Fruit fly (Drosophila melanogaster) whole organism, wandering third instar larva: Measurements from ENCODE around the gene CG14891.

Experiments used
- CG32264 ChIP-seq: fragments of 200-800 bp; sonication (Bioruptor generic); optimal IDR thresholded peaks from 2 replicates; lab custom pipeline; 2016; ENCODE audit warnings: missing biosample characterization, missing genetic modification characterization
- Hnf4 ChIP-seq: fragments of 200-800 bp; sonication (Bioruptor generic); optimal IDR thresholded peaks from 2 replicates; lab custom pipeline; 2016; ENCODE audit warnings: missing biosample characterization, mild to moderate bottlenecking, missing genetic modification characterization
- Hr78 ChIP-seq: fragments of >200 bp; optimal IDR thresholded peaks from 2 replicates; lab custom pipeline; 2017; ENCODE audit warnings: missing biosample characterization, missing genetic modification characterization
- Myc ChIP-seq: fragments of >200 bp; optimal IDR thresholded peaks from 2 replicates; lab custom pipeline; 2017
- Vsx2 ChIP-seq: fragments of 200-300, 225-300 bp; sonication (Bioruptor generic); optimal IDR thresholded peaks from 2 replicates; lab custom pipeline; 2018; ENCODE audit warnings: missing biosample characterization, missing genetic modification characterization; ENCODE audit not compliant: partially characterized antibody
- dl ChIP-seq, 2 experiments: fragments of 175-275, 200-275 bp in 1 of 2; fragments of 200-275 bp in 1 of 2; sonication (Bioruptor generic); optimal IDR thresholded peaks; lab custom pipeline; 2018; ENCODE audit warnings: mild to moderate bottlenecking in 2 of 2, missing biosample characterization in 2 of 2, missing genetic modification characterization in 2 of 2, moderate library complexity in 2 of 2; ENCODE audit not compliant: partially characterized antibody in 2 of 2, insufficient read depth in 1 of 2
- h ChIP-seq: fragments of 200-800 bp; sonication (Bioruptor generic); optimal IDR thresholded peaks from 3 replicates; lab custom pipeline; 2016; ENCODE audit warnings: missing biosample characterization, mild to moderate bottlenecking, missing genetic modification characterization
- rgr ChIP-seq: fragments of 200-800 bp; sonication (Bioruptor generic); optimal IDR thresholded peaks from 3 replicates; lab custom pipeline; 2016; ENCODE audit warnings: missing biosample characterization, mild to moderate bottlenecking, missing genetic modification characterization
- sage ChIP-seq: fragments of 200-800 bp; sonication (Bioruptor generic); optimal IDR thresholded peaks from 2 replicates; lab custom pipeline; 2016; ENCODE audit warnings: missing biosample characterization, mild to moderate bottlenecking, missing genetic modification characterization

dm6 chr3R:16604715-16605114, 33.4 kb downstream of the CG14891 start, which contains the start of gene CG10345:
- TF ChIP-seq CG32264, result no peak
- TF ChIP-seq Vsx2 (GFP tag; lab: Kevin White, UChicago), result no peak
- TF ChIP-seq sage (GFP tag; lab: Kevin White, UChicago), result no peak
- TF ChIP-seq dl (GFP tag; optimal IDR thresholded peaks at IDR 0.05; lab: Kevin White, UChicago; ENCODE audit: insufficient read depth in 1 of 2, partially characterized antibody in 2 of 2), result no peak
- TF ChIP-seq rgr (GFP tag; lab: Kevin White, UChicago), result no peak
- no peak for TF ChIP-seq Hr78 (GFP tag; lab: Kevin White, UChicago)
- no peak for TF ChIP-seq h (GFP tag; lab: Kevin White, UChicago)
- TF ChIP-seq Myc, result no peak
- TF ChIP-seq Hnf4 (GFP tag; lab: Kevin White, UChicago), result no peak
